Worm (Caenorhabditis elegans): ENCODE results near the gene sre-50.

sre-50 gene

DNA sequence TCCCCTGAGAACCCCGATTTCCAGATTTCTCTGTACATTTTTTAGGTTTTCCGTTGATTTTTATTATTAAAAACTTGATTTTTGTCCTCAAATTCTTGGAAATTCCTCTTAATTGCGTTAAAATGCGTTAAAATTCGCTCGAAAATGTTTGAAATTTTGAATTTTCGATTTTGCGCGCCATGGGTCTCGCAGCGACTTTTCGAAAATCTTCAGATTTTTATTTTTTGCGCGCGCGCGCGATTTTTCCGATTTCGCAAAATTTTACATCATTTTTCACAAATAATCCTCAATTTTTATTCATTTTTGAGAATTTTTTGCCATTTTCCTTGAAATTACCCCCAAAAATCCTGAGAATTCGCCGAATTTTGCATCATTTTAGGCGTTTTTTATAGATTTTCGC is 19.3 kb upstream of the sre-50 start (continued):
- TF ChIP-seq ceh-100 (GFP tag; IDR thresholded peaks at IDR 0.05) (0 out of 2 replicates have a peak, but pooled peaks have one; percentile 24), lin-40 (tag; optimal IDR thresholded peaks at IDR 0.05) (no peak), madf-10 (tag; optimal IDR thresholded peaks at IDR 0.05) (no peak), nfya-1 (tag; optimal IDR thresholded peaks at IDR 0.05; ENCODE audit: borderline replicate concordance, insufficient read depth) (no peak), C17E4.6 (GFP tag; IDR thresholded peaks at IDR 0.05) (no peak), hlh-26 (GFP tag; conservative IDR thresholded peaks at IDR 0.05) (no peak), mes-4 (tag; optimal IDR thresholded peaks at IDR 0.05) (no peak), egl-44 (GFP tag; IDR thresholded peaks at IDR 0.05) (no peak), sdz-38 (tag; optimal IDR thresholded peaks at IDR 0.05) (no peak), ztf-3 (GFP tag; optimal IDR thresholded peaks at IDR 0.05) (no peak), hmg-1.2 (GFP tag; IDR thresholded peaks at IDR 0.05) (no peak; the same call in 1 of the 2 replicates), F37B4.10 (GFP tag; IDR thresholded peaks at IDR 0.05) (no peak), chd-7 (tag; optimal IDR thresholded peaks at IDR 0.05) (no peak), mel-28 (tag; optimal IDR thresholded peaks at IDR 0.05; ENCODE audit: borderline replicate concordance) (no peak), F52B5.7 (tag; optimal IDR thresholded peaks at IDR 0.05) (no peak), T07F8.4 (tag; optimal IDR thresholded peaks at IDR 0.05) (no peak), rcor-1 (GFP tag; IDR thresholded peaks at IDR 0.05) (0 out of 2 replicates have a peak, but pooled peaks have one; percentile 38), rpc-1 (optimal IDR thresholded peaks at IDR 0.05) (no peak), rpc-1 (tag; optimal IDR thresholded peaks at IDR 0.05) (no peak), dpff-1 (tag; optimal IDR thresholded peaks at IDR 0.05) (no peak), tbx-9 (tag; optimal IDR thresholded peaks at IDR 0.05; ENCODE audit: borderline replicate concordance) (no peak), C06A6.2 (GFP tag; conservative IDR thresholded peaks at IDR 0.05) (no peak), die-1 (tag; optimal IDR thresholded peaks at IDR 0.05) (no peak), nfya-2 (GFP tag; IDR thresholded peaks at IDR 0.05) (no peak), let-607 (tag; optimal IDR thresholded peaks at IDR 0.05) (no peak), ceh-91 (GFP tag; IDR thresholded peaks at IDR 0.05) (peak; percentile 94), ets-4 (GFP tag; optimal IDR thresholded peaks at IDR 0.05) (no peak), lin-54 (GFP tag; optimal IDR thresholded peaks at IDR 0.05) (peak; percentile 88), K11D2.4 (GFP tag; IDR thresholded peaks at IDR 0.05) (no peak), snpc-4 (GFP tag; optimal IDR thresholded peaks at IDR 0.05) (no peak), snpc-4 (tag; optimal IDR thresholded peaks at IDR 0.05) (no peak), ceh-79 (tag; optimal IDR thresholded peaks at IDR 0.05) (no peak), ztf-26 (tag; optimal IDR thresholded peaks at IDR 0.05) (no peak), ztf-22 (GFP tag; optimal IDR thresholded peaks at IDR 0.05) (no peak), bed-1 (GFP tag; IDR thresholded peaks at IDR 0.05) (no peak), T26A5.8 (tag; optimal IDR thresholded peaks at IDR 0.05) (no peak), F33H1.4 (GFP tag; IDR thresholded peaks at IDR 0.05) (peak; percentile 95), fkh-3 (tag; optimal IDR thresholded peaks at IDR 0.05) (no peak), nhr-120 (GFP tag; IDR thresholded peaks at IDR 0.05) (no peak), efl-1 (GFP tag; optimal IDR thresholded peaks at IDR 0.05) (peak; percentile 96), hsf-1 (GFP tag; IDR thresholded peaks at IDR 0.05) (peak; percentile 77), hrde-1 (tag; optimal IDR thresholded peaks at IDR 0.05; ENCODE audit: borderline replicate concordance) (no peak), nfyb-1 (GFP tag; IDR thresholded peaks at IDR 0.05) (no peak), rec-8 (tag; optimal IDR thresholded peaks at IDR 0.05) (no peak), F57A8.1 (GFP tag; optimal IDR thresholded peaks at IDR 0.05) (no peak), snpc-3.4 (tag; optimal IDR thresholded peaks at IDR 0.05) (peak; percentile 57), mcd-1 (GFP tag; IDR thresholded peaks at IDR 0.05) (peak; percentile 54), ztf-6 (GFP tag; IDR thresholded peaks at IDR 0.05) (no peak), aptf-3 (GFP tag; IDR thresholded peaks at IDR 0.05) (no peak), lir-1 (GFP tag; conservative IDR thresholded peaks at IDR 0.05) (no peak)

Data from whole organism, young adult.